Fruit fly (Drosophila melanogaster): Measurements from ENCODE around the gene Tsen34.

The Tsen34 gene

dm6 chr3L:14801854-14802616, 40.4 kb upstream of the Tsen34 start, which contains the start of gene NHP2 (continued):
- peak; percentile 83 for TF ChIP-seq Lpt (GFP tag; optimal IDR thresholded peaks at IDR 0.05)
- TF ChIP-seq esn (GFP tag; optimal IDR thresholded peaks at IDR 0.05) = peak; percentile 85
- TF ChIP-seq CG34406 (GFP tag; optimal IDR thresholded peaks at IDR 0.05) = peak; percentile 74
- peak; percentile 68; the same call in 1 of the 2 replicates for TF ChIP-seq Gug (GFP tag; IDR thresholded peaks at IDR 0.05)
- no peak for TF ChIP-seq CG1621 (tag; optimal IDR thresholded peaks at IDR 0.05)
- no peak for TF ChIP-seq topi (GFP tag; optimal IDR thresholded peaks at IDR 0.05)
- peak; percentile 60 for TF ChIP-seq Eip93F (GFP tag; optimal IDR thresholded peaks at IDR 0.05)
- TF ChIP-seq CG3032 (tag; optimal IDR thresholded peaks at IDR 0.05) = peak; percentile 84

- TF ChIP-seq Hr38 (GFP tag; optimal IDR thresholded peaks at IDR 0.05) (no peak), eg (GFP tag; IDR thresholded peaks at IDR 0.05) (peak; percentile 61), fd59A (GFP tag; optimal IDR thresholded peaks at IDR 0.05) (no peak), CG6163 (GFP tag; IDR thresholded peaks at IDR 0.05) (peak; percentile 68), Gug (GFP tag; IDR thresholded peaks at IDR 0.05) (peak; percentile 38; the same call in 1 of the 2 replicates), CG15336 (GFP tag; IDR thresholded peaks at IDR 0.05) (peak; percentile 41; the same call in 1 of the 2 replicates)
Measured at dm6 chr3L:14790849-14791646, 29.4 kb upstream of the Tsen34 start.

dm6 chr3L:14790127-14790589, 28.5 kb upstream of the Tsen34 start:
- TF ChIP-seq achi (GFP tag; optimal IDR thresholded peaks at IDR 0.05) = peak; percentile 80
- TF ChIP-seq lz (GFP tag; optimal IDR thresholded peaks at IDR 0.05) = peak; percentile 88
- peak; percentile 89 for TF ChIP-seq topi (GFP tag; optimal IDR thresholded peaks at IDR 0.05)
- peak; percentile 26 for TF ChIP-seq fkh (GFP tag; optimal IDR thresholded peaks at IDR 0.05)
- no peak for TF ChIP-seq CG3919 (GFP tag; optimal IDR thresholded peaks at IDR 0.05)
- TF ChIP-seq CG6854 (GFP tag; optimal IDR thresholded peaks at IDR 0.05) = peak; percentile 30
- TF ChIP-seq CG9139 (GFP tag; optimal IDR thresholded peaks at IDR 0.05) = peak; percentile 39
- TF ChIP-seq CG3032 (tag; optimal IDR thresholded peaks at IDR 0.05) = peak; percentile 72
- TF ChIP-seq CG8119 (GFP tag; IDR thresholded peaks at IDR 0.05) = peak; percentile 58
- peak; percentile 85 for TF ChIP-seq acj6 (GFP tag; optimal IDR thresholded peaks at IDR 0.05)
- peak; percentile 80 for TF ChIP-seq Smox (GFP tag; optimal IDR thresholded peaks at IDR 0.05)
- TF ChIP-seq CG4318 (GFP tag; optimal IDR thresholded peaks at IDR 0.05) = peak; percentile 21
- TF ChIP-seq CG8632 (GFP tag; optimal IDR thresholded peaks at IDR 0.05) = peak; percentile 70
- no peak for TF ChIP-seq Eip93F (GFP tag; optimal IDR thresholded peaks at IDR 0.05)
- TF ChIP-seq CG11902 (GFP tag; optimal IDR thresholded peaks at IDR 0.05) = peak; percentile 80
- TF ChIP-seq Ets96B (tag; optimal IDR thresholded peaks at IDR 0.05) = peak; percentile 55
- peak; percentile 54 for TF ChIP-seq Gug (GFP tag; IDR thresholded peaks at IDR 0.05)
- peak; percentile 90 for TF ChIP-seq Hr39 (GFP tag; optimal IDR thresholded peaks at IDR 0.05)
- TF ChIP-seq ss (GFP tag; optimal IDR thresholded peaks at IDR 0.05) = peak in 1 of 2 experiments; percentile 66
- peak; percentile 68 for TF ChIP-seq CG10669 (GFP tag; optimal IDR thresholded peaks at IDR 0.05)
- peak; percentile 72 for TF ChIP-seq eg (GFP tag; IDR thresholded peaks at IDR 0.05)
- peak; percentile 38 for TF ChIP-seq Blimp-1 (GFP tag; optimal IDR thresholded peaks at IDR 0.05)
- peak; percentile 81 for TF ChIP-seq CG6792 (GFP tag; optimal IDR thresholded peaks at IDR 0.05)
- peak; percentile 26 for TF ChIP-seq CG16779 (tag; optimal IDR thresholded peaks at IDR 0.05)
- peak; percentile 93 for TF ChIP-seq svp (GFP tag)
- no peak for TF ChIP-seq CG6276 (GFP tag; optimal IDR thresholded peaks at IDR 0.05)
- peak; percentile 88 for TF ChIP-seq CG31627 (GFP tag; optimal IDR thresholded peaks at IDR 0.05)
- peak; percentile 61 for TF ChIP-seq CG8319 (GFP tag; optimal IDR thresholded peaks at IDR 0.05)
- TF ChIP-seq Lpt (GFP tag; optimal IDR thresholded peaks at IDR 0.05) = peak; percentile 68
- peak; percentile 14 for TF ChIP-seq spab (GFP tag; optimal IDR thresholded peaks at IDR 0.05)
- peak; percentile 85 for TF ChIP-seq Sox102F (GFP tag; optimal IDR thresholded peaks at IDR 0.05)
- peak; percentile 75 for TF ChIP-seq net (GFP tag; optimal IDR thresholded peaks at IDR 0.05)
- peak in 1 of 2 experiments; percentile 44 for TF ChIP-seq salr (GFP tag; optimal IDR thresholded peaks at IDR 0.05)
- TF ChIP-seq dsx (GFP tag; optimal IDR thresholded peaks at IDR 0.05; ENCODE audit: poor library complexity, severe bottlenecking) = no peak
- peak; percentile 73 for TF ChIP-seq CG6163 (GFP tag; IDR thresholded peaks at IDR 0.05)
- TF ChIP-seq CG32006 (GFP tag; optimal IDR thresholded peaks at IDR 0.05) = no peak
- TF ChIP-seq pdm3 (GFP tag; optimal IDR thresholded peaks at IDR 0.05) = peak; percentile 82
